Worm (Caenorhabditis elegans): ENCODE data around the gene C28A5.1.

- TF ChIP-seq nhr-42 (GFP tag; IDR thresholded peaks at IDR 0.05) (no peak), skn-1 (tag; optimal IDR thresholded peaks at IDR 0.05) (no peak)
Observed at ce11 chrIII:4413099-4413498, 21.0 kb downstream of the C28A5.1 start, which contains the start of gene mpc-1.

Data from whole organism, L4 larva.